Worm (Caenorhabditis elegans) whole organism, young adult: Measurements from ENCODE around the gene col-96.

ENCODE experiments used
- B0261.1 ChIP-seq: sonication (generic microtip); optimal IDR thresholded peaks from 2 replicates; lab custom pipeline; 2016; ENCODE audit warnings: mild to moderate bottlenecking, missing genetic modification characterization, moderate library complexity, missing compliant biosample characterization
- F22D6.2 ChIP-seq: sonication (generic microtip); optimal IDR thresholded peaks from 2 replicates; lab custom pipeline; 2016; ENCODE audit warnings: mild to moderate bottlenecking, missing genetic modification characterization, missing compliant biosample characterization
- F23B12.7 ChIP-seq: sonication (generic microtip); optimal IDR thresholded peaks from 2 replicates; lab custom pipeline; 2017; ENCODE audit warnings: missing genetic modification characterization, mild to moderate bottlenecking, missing compliant biosample characterization, antibody characterized with exemption, moderate library complexity; ENCODE audit not compliant: insufficient read depth
- F39B2.1 ChIP-seq: fragments of 200-800 bp; sonication (Bioruptor generic); IDR thresholded peaks from 2 replicates; pipeline ENCODE4 v1.3.6; 2022; ENCODE audit warnings: missing genetic modification reagents, missing genetic modification characterization, missing compliant biosample characterization
- Y56A3A.18 ChIP-seq: fragments of 200-800 bp; sonication (Bioruptor generic); IDR thresholded peaks from 2 replicates; pipeline ENCODE4 v1.3.6; 2022; ENCODE audit warnings: missing genetic modification reagents, missing genetic modification characterization, missing compliant biosample characterization
- ZK185.1 ChIP-seq: sonication (generic microtip); optimal IDR thresholded peaks from 2 replicates; lab custom pipeline; 2016; ENCODE audit warnings: mild to moderate bottlenecking, missing genetic modification characterization, missing compliant biosample characterization; ENCODE audit not compliant: poor library complexity, severe bottlenecking
- akir-1 ChIP-seq: fragments of 200-800 bp; sonication (Bioruptor generic); optimal IDR thresholded peaks from 2 replicates; lab custom pipeline; 2018; ENCODE audit warnings: mild to moderate bottlenecking, missing genetic modification characterization, moderate library complexity, missing compliant biosample characterization
- aptf-3 ChIP-seq: fragments of 200-800 bp; sonication (Bioruptor generic); IDR thresholded peaks from 2 replicates; pipeline ENCODE4 v1.3.6; 2022; ENCODE audit warnings: missing genetic modification characterization, missing compliant biosample characterization
- bed-1 ChIP-seq: fragments of 200-800 bp; sonication (Bioruptor generic); IDR thresholded peaks from 2 replicates; pipeline ENCODE4 v1.3.6; 2022; ENCODE audit warnings: missing genetic modification reagents, missing genetic modification characterization, missing compliant biosample characterization
- cebp-1 ChIP-seq, 2 experiments: fragments of 200-800 bp in 1 of 2; sonication (Bioruptor generic) in 1 of 2; sonication (generic microtip) in 1 of 2; IDR thresholded peaks in 1 of 2; optimal IDR thresholded peaks in 1 of 2; 2 replicates each; pipeline versions ENCODE4 v1.3.6 to Lab custom; 2017 to 2022; ENCODE audit warnings: missing compliant biosample characterization in 2 of 2, missing genetic modification characterization in 2 of 2, mild to moderate bottlenecking in 1 of 2, missing genetic modification reagents in 1 of 2, moderate library complexity in 1 of 2
- ceh-79 ChIP-seq: sonication (generic microtip); optimal IDR thresholded peaks from 2 replicates; lab custom pipeline; 2017; ENCODE audit warnings: mild to moderate bottlenecking, missing genetic modification characterization, missing compliant biosample characterization
- dox-1 ChIP-seq: fragments of 200-800 bp; sonication (Bioruptor generic); IDR thresholded peaks from 2 replicates; pipeline ENCODE4 v1.3.6; 2022; ENCODE audit warnings: missing genetic modification reagents, missing genetic modification characterization, missing compliant biosample characterization
- egrh-3 ChIP-seq: fragments of 200-800 bp; sonication (Bioruptor generic); IDR thresholded peaks from 2 replicates; pipeline ENCODE4 v1.3.6; 2022; ENCODE audit warnings: missing genetic modification reagents, missing genetic modification characterization, missing compliant biosample characterization
- ekl-4 ChIP-seq: fragments of 200-800 bp; sonication (Bioruptor generic); IDR thresholded peaks from 2 replicates; pipeline ENCODE4 v1.3.6; 2022; ENCODE audit warnings: missing genetic modification reagents, missing genetic modification characterization, missing compliant biosample characterization
- ets-4 ChIP-seq: fragments of 200-800 bp; sonication (Bioruptor generic); optimal IDR thresholded peaks from 2 replicates; lab custom pipeline; 2018; ENCODE audit warnings: mild to moderate bottlenecking, missing genetic modification characterization, missing compliant biosample characterization
- hmg-1.2 ChIP-seq: fragments of 200-800 bp; sonication (Bioruptor generic); IDR thresholded peaks from 2 replicates; pipeline ENCODE4 v1.3.6; 2022; ENCODE audit warnings: missing genetic modification reagents, missing genetic modification characterization, missing compliant biosample characterization
- hsf-1 ChIP-seq: fragments of 200-800 bp; sonication (Bioruptor generic); IDR thresholded peaks from 2 replicates; pipeline ENCODE4 v1.3.6; 2022; ENCODE audit warnings: missing genetic modification reagents, missing genetic modification characterization, missing compliant biosample characterization
- lag-1 ChIP-seq: fragments of 200-800 bp; sonication (Bioruptor generic); IDR thresholded peaks from 2 replicates; pipeline ENCODE4 v1.3.6; 2022; ENCODE audit warnings: missing genetic modification reagents, missing genetic modification characterization, missing compliant biosample characterization
- lin-26 ChIP-seq: fragments of 200-800 bp; sonication (Bioruptor generic); IDR thresholded peaks from 2 replicates; pipeline ENCODE4 v1.3.6; 2022; ENCODE audit warnings: missing genetic modification reagents, missing genetic modification characterization, missing compliant biosample characterization
- lin-35 ChIP-seq, 3 experiments: fragments of 150-350 bp in 2 of 3; sonication (generic microtip) in 1 of 3; optimal IDR thresholded peaks; 2 replicates each; lab custom pipeline; 2014 to 2018; ENCODE audit warnings: missing biosample characterization in 3 of 3, missing genetic modification characterization in 3 of 3, missing genetic modification reagents in 3 of 3
- lsy-27 ChIP-seq: sonication (generic microtip); optimal IDR thresholded peaks from 2 replicates; lab custom pipeline; 2017; ENCODE audit warnings: missing genetic modification characterization, mild to moderate bottlenecking, missing compliant biosample characterization, antibody characterized with exemption, missing genotype, borderline replicate concordance; ENCODE audit not compliant: insufficient read depth
- madf-6 ChIP-seq: fragments of 200-800 bp; sonication (Bioruptor generic); IDR thresholded peaks from 2 replicates; pipeline ENCODE4 v1.3.6; 2022; ENCODE audit warnings: missing genetic modification reagents, missing genetic modification characterization, missing compliant biosample characterization
- mel-28 ChIP-seq: sonication (generic microtip); optimal IDR thresholded peaks from 2 replicates; lab custom pipeline; 2016; ENCODE audit warnings: borderline replicate concordance, mild to moderate bottlenecking, missing genetic modification characterization, missing compliant biosample characterization
- mes-4 ChIP-seq: sonication (generic microtip); optimal IDR thresholded peaks from 2 replicates; lab custom pipeline; 2016; ENCODE audit warnings: missing genotype, missing genetic modification characterization, missing compliant biosample characterization
- nfya-1 ChIP-seq: sonication (generic microtip); optimal IDR thresholded peaks from 2 replicates; lab custom pipeline; 2017; ENCODE audit warnings: antibody characterized with exemption, missing compliant biosample characterization, missing genetic modification characterization, borderline replicate concordance; ENCODE audit not compliant: insufficient read depth
- nfya-2 ChIP-seq: fragments of 200-800 bp; sonication (Bioruptor generic); IDR thresholded peaks from 2 replicates; pipeline ENCODE4 v1.3.6; 2022; ENCODE audit warnings: missing genetic modification reagents, missing genetic modification characterization, missing compliant biosample characterization
- nhr-179 ChIP-seq: sonication (generic microtip); optimal IDR thresholded peaks from 2 replicates; lab custom pipeline; 2016; ENCODE audit warnings: mild to moderate bottlenecking, missing genetic modification characterization, missing compliant biosample characterization
- nhr-80 ChIP-seq: sonication (generic microtip); optimal IDR thresholded peaks from 2 replicates; lab custom pipeline; 2016; ENCODE audit warnings: missing genetic modification characterization, missing compliant biosample characterization
- nhr-90 ChIP-seq: sonication (generic microtip); optimal IDR thresholded peaks from 2 replicates; lab custom pipeline; 2016; ENCODE audit warnings: missing genotype, mild to moderate bottlenecking, missing genetic modification characterization, missing compliant biosample characterization
- rcor-1 ChIP-seq: fragments of 200-800 bp; sonication (Bioruptor generic); IDR thresholded peaks from 2 replicates; pipeline ENCODE4 v1.3.6; 2022; ENCODE audit warnings: missing genetic modification reagents, missing genetic modification characterization, missing compliant biosample characterization
- sea-2 ChIP-seq: fragments of 200-800 bp; sonication (Bioruptor generic); IDR thresholded peaks from 2 replicates; pipeline ENCODE4 v1.3.6; 2022; ENCODE audit warnings: missing genetic modification characterization, missing compliant biosample characterization
- snpc-1.3 ChIP-seq: sonication (generic microtip); optimal IDR thresholded peaks from 2 replicates; lab custom pipeline; 2017; ENCODE audit warnings: missing genetic modification characterization, mild to moderate bottlenecking, missing compliant biosample characterization, antibody characterized with exemption, moderate library complexity, missing genotype, missing genetic modification reagents; ENCODE audit not compliant: insufficient read depth
- zfh-2 ChIP-seq: fragments of 200-800 bp; sonication (Bioruptor generic); conservative IDR thresholded peaks from 2 replicates; pipeline ENCODE4 v1.3.6; 2022; ENCODE audit warnings: missing genetic modification reagents, missing genetic modification characterization, missing compliant biosample characterization
- ztf-3 ChIP-seq: fragments of 200-800 bp; sonication (Bioruptor generic); optimal IDR thresholded peaks from 2 replicates; lab custom pipeline; 2018; ENCODE audit warnings: mild to moderate bottlenecking, missing genetic modification characterization, missing compliant biosample characterization
- ztf-6 ChIP-seq: fragments of 200-800 bp; sonication (Bioruptor generic); IDR thresholded peaks from 2 replicates; pipeline ENCODE4 v1.3.6; 2022; ENCODE audit warnings: missing genetic modification reagents, missing genetic modification characterization, missing compliant biosample characterization

col-96 gene

ce11 chrIII:11718548-11718947, 12.0 kb upstream of the col-96 start, which contains the start of gene Y41C4A.9 (continued):
- TF ChIP-seq snpc-1.3 (tag; lab: Kevin White, UChicago) (peak; percentile 40), hsf-1 (no peak), ceh-79 (no peak), nhr-80 (tag; lab: Kevin White, UChicago) (no peak), cebp-1 (GFP tag; IDR thresholded peaks at IDR 0.05; lab: Robert Waterston, UW) (no peak), cebp-1 (tag; optimal IDR thresholded peaks at IDR 0.05; lab: Kevin White, UChicago) (peak; percentile 44), rcor-1 (GFP tag; lab: Robert Waterston, UW) (0 out of 2 replicates have a peak, but pooled peaks have one; percentile 18)
- TF ChIP-seq, all 124 proteins: peak for 21

DNA sequence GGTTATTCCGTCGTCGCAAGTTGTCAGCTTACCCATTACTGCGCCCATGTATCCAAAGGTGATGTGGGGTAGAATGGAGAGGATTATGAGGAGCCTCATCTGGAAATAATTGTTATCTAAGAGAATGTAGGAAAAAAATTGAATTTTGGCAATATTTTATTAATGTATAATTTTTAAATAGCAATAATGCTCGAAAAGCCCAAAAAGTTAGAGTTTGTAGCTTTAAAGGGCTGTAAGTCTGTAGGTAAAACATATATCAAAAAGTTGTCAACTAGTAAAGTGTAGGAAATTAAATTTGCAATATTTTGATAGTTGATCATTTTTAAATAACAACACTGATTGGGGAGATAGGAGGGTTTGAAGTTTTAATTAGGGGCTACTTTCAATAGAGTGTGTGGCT, 2.2 kb upstream of the col-96 start, which contains the start of gene Y41C4A.8:
Gene Y41C4A.8 (minus strand): TSS at position 101 of the 400 bp plus-strand sequence.
- no peak for TF ChIP-seq sea-2 (GFP tag; lab: Robert Waterston, UW)
- TF ChIP-seq ets-4 (GFP tag; lab: Kevin White, UChicago): no peak
- no peak for TF ChIP-seq cebp-1 (GFP tag; IDR thresholded peaks at IDR 0.05; lab: Robert Waterston, UW)
- TF ChIP-seq cebp-1 (tag; optimal IDR thresholded peaks at IDR 0.05; lab: Kevin White, UChicago): no peak
- TF ChIP-seq nhr-179 (tag; lab: Kevin White, UChicago): no peak
- TF ChIP-seq mes-4 (tag; lab: Kevin White, UChicago): no peak
- TF ChIP-seq madf-6 (GFP tag; lab: Robert Waterston, UW): no peak
- TF ChIP-seq lin-26 (GFP tag; lab: Robert Waterston, UW): no peak
- no peak for TF ChIP-seq B0261.1
- no peak for TF ChIP-seq nfya-1 (tag; lab: Kevin White, UChicago)
- no peak for TF ChIP-seq Y56A3A.18
- TF ChIP-seq lin-35 (GFP tag; optimal IDR thresholded peaks at IDR 0.05; lab: Kevin White, UChicago): no peak
- TF ChIP-seq nhr-90 (tag; lab: Kevin White, UChicago): no peak
- TF ChIP-seq ZK185.1: no peak
- TF ChIP-seq akir-1 (GFP tag; lab: Kevin White, UChicago): no peak
- TF ChIP-seq ztf-6 (GFP tag; lab: Robert Waterston, UW): no peak
- TF ChIP-seq, all 124 proteins: peak for 0

- 0 out of 2 replicates have a peak, but pooled peaks have one; percentile 20 for TF ChIP-seq lin-26 (GFP tag; lab: Robert Waterston, UW)
- TF ChIP-seq nfya-2: no peak
- peak; percentile 95 for TF ChIP-seq zfh-2 (GFP tag; lab: Robert Waterston, UW)
- TF ChIP-seq egrh-3 (GFP tag; lab: Robert Waterston, UW): peak; percentile 93
Measured at ce11 chrIII:11705930-11706329, 635 bp downstream of the col-96 start.

DNA sequence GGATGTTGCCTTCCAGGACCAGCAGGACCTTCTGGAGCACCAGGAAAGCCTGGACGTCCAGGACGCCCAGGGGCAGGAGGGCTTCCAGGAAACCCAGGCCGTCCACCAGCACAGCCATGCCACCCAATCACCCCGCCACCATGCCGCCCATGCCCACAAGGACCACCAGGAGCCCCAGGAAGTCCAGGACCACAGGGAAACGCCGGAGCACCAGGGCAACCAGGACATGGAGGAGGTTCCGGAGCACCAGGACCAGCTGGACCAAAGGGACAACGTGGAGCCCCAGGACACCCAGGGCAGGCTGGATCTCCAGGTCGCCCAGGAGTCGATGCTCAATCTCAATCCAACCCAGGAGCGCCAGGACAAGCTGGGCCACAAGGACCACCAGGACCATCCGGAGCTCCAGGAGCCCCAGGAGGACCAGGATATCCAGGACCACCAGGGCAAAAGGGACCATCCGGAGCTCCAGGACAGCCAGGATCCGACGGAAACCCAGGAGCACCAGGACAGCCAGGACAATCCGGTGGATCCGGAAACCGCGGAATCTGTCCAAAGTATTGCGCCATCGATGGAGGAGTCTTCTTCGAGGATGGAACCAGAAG, 2.1 kb downstream of the col-96 start:
- TF ChIP-seq bed-1 (GFP tag; lab: Robert Waterston, UW) (no peak), egrh-3 (GFP tag; lab: Robert Waterston, UW) (peak; percentile 92), lsy-27 (tag; lab: Kevin White, UChicago) (no peak), hmg-1.2 (GFP tag; lab: Robert Waterston, UW) (0 out of 2 replicates have a peak, but pooled peaks have one; percentile 4), aptf-3 (GFP tag; lab: Robert Waterston, UW) (0 out of 2 replicates have a peak, but pooled peaks have one; percentile 28), ekl-4 (GFP tag; lab: Robert Waterston, UW) (no peak), F22D6.2 (tag; lab: Kevin White, UChicago) (no peak), dox-1 (GFP tag; lab: Robert Waterston, UW) (0 out of 2 replicates have a peak, but pooled peaks have one; percentile 8), F39B2.1 (GFP tag; lab: Robert Waterston, UW) (no peak), mel-28 (tag; lab: Kevin White, UChicago) (no peak), lag-1 (GFP tag; lab: Robert Waterston, UW) (no peak), F23B12.7 (tag; lab: Kevin White, UChicago) (no peak), zfh-2 (GFP tag; lab: Robert Waterston, UW) (peak; percentile 91), ztf-3 (GFP tag; lab: Kevin White, UChicago) (no peak)
